Fruit fly (Drosophila melanogaster) whole organism, embryonic: ENCODE data around the gene CG15473.

Experiments
- Ada2b ChIP-seq: fragments of 200-800 bp; sonication (Bioruptor generic); IDR thresholded peaks from 2 replicates; pipeline ENCODE4 v1.3.6; 2022; ENCODE audit warnings: missing biosample characterization, missing genetic modification characterization
- CG14860 ChIP-seq: fragments of 200-800 bp; sonication (Bioruptor generic); IDR thresholded peaks from 3 replicates; pipeline ENCODE4 v1.3.6; 2022; ENCODE audit warnings: missing biosample characterization, missing genetic modification characterization; ENCODE audit not compliant: partially characterized antibody
- CG15073 ChIP-seq: fragments of 200-800 bp; sonication (Bioruptor generic); optimal IDR thresholded peaks from 2 replicates; lab custom pipeline; 2016; ENCODE audit warnings: missing biosample characterization, missing genetic modification characterization
- CG15269 ChIP-seq: fragments of 200-800 bp; sonication (Bioruptor generic); optimal IDR thresholded peaks from 2 replicates; lab custom pipeline; 2018; ENCODE audit warnings: missing biosample characterization, mild to moderate bottlenecking, missing genetic modification characterization, moderate library complexity
- CG15696 ChIP-seq: fragments of 200-800 bp; sonication (Bioruptor generic); optimal IDR thresholded peaks from 2 replicates; lab custom pipeline; 2019; ENCODE audit warnings: missing biosample characterization, mild to moderate bottlenecking, missing genetic modification characterization, moderate library complexity
- CG17568 ChIP-seq: fragments of 200-800 bp; sonication (Bioruptor generic); optimal IDR thresholded peaks from 2 replicates; lab custom pipeline; 2018; ENCODE audit warnings: missing biosample characterization, mild to moderate bottlenecking, missing genetic modification characterization, moderate library complexity
- CG18011 ChIP-seq: fragments of 200-800 bp; sonication (Bioruptor generic); optimal IDR thresholded peaks from 2 replicates; lab custom pipeline; 2017; ENCODE audit warnings: missing biosample characterization, missing genetic modification characterization, mild to moderate bottlenecking, moderate library complexity, missing genotype
- CG2116 ChIP-seq: fragments of 200-800 bp; sonication (Bioruptor generic); optimal IDR thresholded peaks from 3 replicates; lab custom pipeline; 2018; ENCODE audit warnings: missing biosample characterization, mild to moderate bottlenecking, missing genetic modification characterization
- CG2199 ChIP-seq: fragments of 200-800 bp; sonication (Bioruptor generic); IDR thresholded peaks from 3 replicates; pipeline ENCODE4 v1.3.6; 2022; ENCODE audit warnings: missing biosample characterization, missing genetic modification characterization
- CG5180 ChIP-seq: fragments of 200-800 bp; sonication (Bioruptor generic); optimal IDR thresholded peaks from 3 replicates; lab custom pipeline; 2017; ENCODE audit warnings: missing biosample characterization, missing genetic modification characterization, mild to moderate bottlenecking, moderate library complexity, missing genetic modification reagents
- CG5953 ChIP-seq: fragments of 200-800 bp; sonication (Bioruptor generic); IDR thresholded peaks from 2 replicates; pipeline ENCODE4 v1.3.6; 2022; ENCODE audit warnings: missing biosample characterization, missing genetic modification characterization
- CG7928 ChIP-seq: fragments of 200-800 bp; sonication (Bioruptor generic); optimal IDR thresholded peaks from 2 replicates; lab custom pipeline; 2017; ENCODE audit warnings: missing biosample characterization, mild to moderate bottlenecking, missing genetic modification characterization
- CG7987 ChIP-seq: fragments of 200-800 bp; sonication (Bioruptor generic); optimal IDR thresholded peaks from 2 replicates; lab custom pipeline; 2018; ENCODE audit warnings: missing biosample characterization, mild to moderate bottlenecking, missing genetic modification characterization, moderate library complexity
- D ChIP-seq, 2 experiments: fragments of 200-800 bp in 1 of 2; fragments of >200 bp in 1 of 2; sonication (Bioruptor generic) in 1 of 2; optimal IDR thresholded peaks; 2 replicates in 1 of 2; 3 replicates in 1 of 2; lab custom pipeline; 2017; ENCODE audit warnings: mild to moderate bottlenecking in 1 of 2, missing biosample characterization in 1 of 2, missing genetic modification characterization in 1 of 2, missing genetic modification reagents in 1 of 2
- Dad ChIP-seq: fragments of 200-800 bp; sonication (Bioruptor generic); optimal IDR thresholded peaks from 3 replicates; lab custom pipeline; 2016; ENCODE audit warnings: missing biosample characterization, missing genetic modification characterization
- Ets65A ChIP-seq: fragments of 200-800 bp; sonication (Bioruptor generic); peaks from one replicate; lab custom pipeline; 2016; ENCODE audit warnings: missing biosample characterization, missing genetic modification characterization
- H2.0 ChIP-seq: fragments of 200-800 bp; sonication (Bioruptor generic); IDR thresholded peaks from 2 replicates; pipeline ENCODE4 v1.3.6; 2022; ENCODE audit warnings: missing biosample characterization, missing genetic modification characterization
- HLH3B ChIP-seq: fragments of 200-800 bp; sonication (Bioruptor generic); IDR thresholded peaks from 2 replicates; pipeline ENCODE4 v1.3.6; 2022; ENCODE audit warnings: missing biosample characterization, missing genetic modification characterization
- HLH4C ChIP-seq: fragments of 200-800 bp; sonication (Bioruptor generic); IDR thresholded peaks from 3 replicates; pipeline ENCODE4 v1.3.6; 2022; ENCODE audit warnings: missing biosample characterization, missing genetic modification characterization; ENCODE audit not compliant: partially characterized antibody
- Hey ChIP-seq: fragments of 200-800 bp; sonication (Bioruptor generic); optimal IDR thresholded peaks from 3 replicates; lab custom pipeline; 2018; ENCODE audit warnings: missing biosample characterization, mild to moderate bottlenecking, missing genetic modification characterization
- Hr78 ChIP-seq, 2 experiments: fragments of 200-800 bp in 1 of 2; fragments of >200 bp in 1 of 2; sonication (Bioruptor generic) in 1 of 2; optimal IDR thresholded peaks; 2 replicates each; lab custom pipeline; 2017 to 2019; ENCODE audit warnings: missing biosample characterization in 2 of 2, missing genetic modification characterization in 2 of 2, mild to moderate bottlenecking in 1 of 2, moderate library complexity in 1 of 2
- Lim3 ChIP-seq: fragments of 200-800 bp; sonication (Bioruptor generic); IDR thresholded peaks from 2 replicates; pipeline ENCODE4 v1.3.6; 2022; ENCODE audit warnings: missing biosample characterization, missing genetic modification characterization
- MBD-R2 ChIP-seq: fragments of 200-800 bp; sonication (Bioruptor generic); IDR thresholded peaks from 2 replicates; pipeline ENCODE4 v1.3.6; 2022; ENCODE audit warnings: missing biosample characterization, missing genetic modification characterization
- Nf-YC ChIP-seq: fragments of 200-800 bp; optimal IDR thresholded peaks from 3 replicates; lab custom pipeline; 2019; ENCODE audit warnings: missing biosample characterization, mild to moderate bottlenecking, missing genetic modification characterization, moderate library complexity
- Oli ChIP-seq: fragments of 200-800 bp; sonication (Bioruptor generic); optimal IDR thresholded peaks from 2 replicates; lab custom pipeline; 2018; ENCODE audit warnings: missing biosample characterization, mild to moderate bottlenecking, missing genetic modification characterization, moderate library complexity
- Scr ChIP-seq: fragments of 200-800 bp; sonication (Bioruptor generic); IDR thresholded peaks from 2 replicates; pipeline ENCODE4 v1.3.6; 2022; ENCODE audit warnings: missing biosample characterization, missing genetic modification characterization; ENCODE audit not compliant: partially characterized antibody
- ase ChIP-seq: fragments of 200-800 bp; sonication (Bioruptor generic); IDR thresholded peaks from 3 replicates; pipeline ENCODE4 v1.3.6; 2022; ENCODE audit warnings: missing biosample characterization, missing genetic modification characterization
- ash1 ChIP-seq: fragments of 200-800 bp; sonication (Bioruptor generic); optimal IDR thresholded peaks from 2 replicates; lab custom pipeline; 2018; ENCODE audit warnings: missing biosample characterization, mild to moderate bottlenecking, missing genetic modification characterization
- chinmo ChIP-seq: fragments of 200-800 bp; sonication (Bioruptor generic); IDR thresholded peaks from 4 replicates; pipeline ENCODE4 v1.3.6; 2022; ENCODE audit warnings: missing biosample characterization, missing genetic modification characterization; ENCODE audit not compliant: partially characterized antibody
- chn ChIP-seq: fragments of 200-800 bp; sonication (Bioruptor generic); optimal IDR thresholded peaks from 2 replicates; lab custom pipeline; 2016; ENCODE audit warnings: missing biosample characterization, missing genetic modification characterization
- crc ChIP-seq: fragments of 200-800 bp; sonication (Bioruptor generic); optimal IDR thresholded peaks from 2 replicates; lab custom pipeline; 2016; ENCODE audit warnings: missing biosample characterization, missing genetic modification characterization
- crol ChIP-seq: fragments of 200-800 bp; sonication (Bioruptor generic); IDR thresholded peaks from 2 replicates; pipeline ENCODE4 v1.3.6; 2022; ENCODE audit warnings: missing biosample characterization, missing genetic modification characterization
- dimm ChIP-seq: fragments of 200-800 bp; sonication (Bioruptor generic); IDR thresholded peaks from 2 replicates; pipeline ENCODE4 v1.3.6; 2022; ENCODE audit warnings: missing biosample characterization, missing genetic modification characterization
- ewg ChIP-seq: fragments of 200-800 bp; sonication (Bioruptor generic); optimal IDR thresholded peaks from 3 replicates; lab custom pipeline; 2017; ENCODE audit warnings: mild to moderate bottlenecking, missing biosample characterization, missing genetic modification reagents, missing genetic modification characterization
- eyg ChIP-seq: fragments of 200-800 bp; sonication (Bioruptor generic); optimal IDR thresholded peaks from 3 replicates; lab custom pipeline; 2016; ENCODE audit warnings: missing biosample characterization, missing genetic modification characterization
- jumu ChIP-seq: fragments of 200-800 bp; sonication (Bioruptor generic); optimal IDR thresholded peaks from 3 replicates; lab custom pipeline; 2016; ENCODE audit warnings: missing biosample characterization, missing genetic modification characterization
- kni ChIP-seq: fragments of 200-800 bp; sonication (Bioruptor generic); optimal IDR thresholded peaks from 3 replicates; lab custom pipeline; 2017; ENCODE audit warnings: mild to moderate bottlenecking, missing biosample characterization, missing genetic modification reagents, missing genetic modification characterization
- lilli ChIP-seq: fragments of 200-800 bp; sonication (Bioruptor generic); optimal IDR thresholded peaks from 3 replicates; lab custom pipeline; 2016; ENCODE audit warnings: missing biosample characterization, missing genetic modification characterization
- mam ChIP-seq: fragments of 200-800 bp; sonication (Bioruptor generic); optimal IDR thresholded peaks from 3 replicates; lab custom pipeline; 2016; ENCODE audit warnings: missing biosample characterization, missing genetic modification characterization
- onecut ChIP-seq: fragments of 200-800 bp; sonication (Bioruptor generic); IDR thresholded peaks from 2 replicates; pipeline ENCODE4 v1.3.6; 2022; ENCODE audit warnings: missing biosample characterization, missing genetic modification characterization
- p53 ChIP-seq: fragments of 200-800 bp; sonication (Bioruptor generic); optimal IDR thresholded peaks from 2 replicates; lab custom pipeline; 2016; ENCODE audit warnings: missing biosample characterization, missing genetic modification characterization
- ranshi ChIP-seq: fragments of 200-800 bp; sonication (Bioruptor generic); IDR thresholded peaks from 2 replicates; pipeline ENCODE4 v1.3.6; 2022; ENCODE audit warnings: missing biosample characterization, missing genetic modification characterization
- run ChIP-seq: fragments of 200-800 bp; sonication (Bioruptor generic); optimal IDR thresholded peaks from 3 replicates; lab custom pipeline; 2018; ENCODE audit warnings: missing biosample characterization, mild to moderate bottlenecking, missing genetic modification characterization
- sna ChIP-seq: fragments of 200-800 bp; sonication (Bioruptor generic); IDR thresholded peaks from 2 replicates; pipeline ENCODE4 v1.3.6; 2022; ENCODE audit warnings: missing biosample characterization, missing genetic modification characterization; ENCODE audit not compliant: partially characterized antibody
- ssp ChIP-seq: fragments of 200-800 bp; sonication (Bioruptor generic); IDR thresholded peaks from 2 replicates; pipeline ENCODE4 v1.3.6; 2022; ENCODE audit warnings: missing biosample characterization, missing genetic modification characterization
- stwl ChIP-seq: fragments of 200-800 bp; sonication (Bioruptor generic); optimal IDR thresholded peaks from 3 replicates; lab custom pipeline; 2018; ENCODE audit warnings: missing biosample characterization, mild to moderate bottlenecking, missing genetic modification characterization, moderate library complexity
- twi ChIP-seq: fragments of 200-800 bp; optimal IDR thresholded peaks from 2 replicates; lab custom pipeline; 2019; ENCODE audit warnings: missing biosample characterization, mild to moderate bottlenecking, missing genetic modification characterization, moderate library complexity
- unc-4 ChIP-seq: fragments of 200-800 bp; sonication (Bioruptor generic); IDR thresholded peaks from 2 replicates; pipeline ENCODE4 v1.3.6; 2022; ENCODE audit warnings: missing biosample characterization, missing genetic modification characterization; ENCODE audit not compliant: partially characterized antibody
- unpg ChIP-seq: fragments of 200-800 bp; sonication (Bioruptor generic); optimal IDR thresholded peaks from 3 replicates; lab custom pipeline; 2018; ENCODE audit warnings: missing biosample characterization, mild to moderate bottlenecking, missing genetic modification characterization, moderate library complexity
- vfl ChIP-seq: fragments of 200-800 bp; sonication (Bioruptor generic); optimal IDR thresholded peaks from 2 replicates; lab custom pipeline; 2016; ENCODE audit warnings: missing biosample characterization, missing genetic modification characterization

Gene CG15473

DNA sequence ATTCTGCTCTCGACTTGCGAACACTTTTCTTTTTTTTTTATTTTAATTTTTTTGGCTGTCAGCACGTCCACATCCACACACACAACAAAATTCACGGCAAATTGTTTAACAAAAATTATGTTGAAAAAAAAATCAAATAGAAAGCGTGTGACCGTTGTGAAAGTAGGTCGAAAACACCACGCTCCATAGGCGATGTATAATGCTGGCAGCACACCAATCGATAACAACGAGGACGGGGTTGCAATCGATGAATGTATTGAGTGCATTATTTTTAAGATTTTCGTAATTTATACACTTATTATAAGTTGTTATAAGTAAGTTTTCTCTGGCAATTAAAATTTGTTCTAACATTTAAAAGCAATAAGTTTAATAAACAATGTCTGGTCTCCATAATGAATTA, 32.4 kb upstream of the CG15473 start, which contains the start of gene Pp2C1 (continued):
- TF ChIP-seq HLH4C (GFP tag; lab: Robert Waterston, UW) (peak; percentile 41; the same call in 1 of the 3 replicates), Hey (tag; lab: Kevin White, UChicago) (no peak), crc (GFP tag; lab: Kevin White, UChicago) (no peak), MBD-R2 (GFP tag; lab: Robert Waterston, UW) (no peak), onecut (GFP tag; lab: Robert Waterston, UW) (no peak), Scr (GFP tag; lab: Robert Waterston, UW) (peak; percentile 77), chn (no peak), CG5953 (GFP tag; lab: Robert Waterston, UW) (no peak), Dad (no peak), CG5180 (GFP tag; lab: Kevin White, UChicago) (no peak), ewg (no peak), H2.0 (GFP tag; lab: Robert Waterston, UW) (no peak), jumu (no peak), stwl (tag; lab: Kevin White, UChicago) (peak; percentile 79), twi (tag; lab: Kevin White, UChicago) (no peak), kni (no peak), p53 (GFP tag; lab: Kevin White, UChicago) (no peak), D (optimal IDR thresholded peaks at IDR 0.05; lab: Kevin White, UChicago) (no peak), D (GFP tag; optimal IDR thresholded peaks at IDR 0.05; lab: Kevin White, UChicago) (no peak), ranshi (GFP tag; lab: Robert Waterston, UW) (no peak), CG2199 (no peak), Ets65A (GFP tag; lab: Kevin White, UChicago) (no peak), Oli (no peak), eyg (GFP tag; lab: Kevin White, UChicago) (no peak), lilli (no peak), unc-4 (GFP tag; lab: Robert Waterston, UW) (peak; percentile 72), CG18011 (GFP tag; lab: Kevin White, UChicago) (no peak), CG2116 (peak; percentile 95), chinmo (peak; percentile 67; the same call in 1 of the 4 replicates), crol (no peak), CG7987 (GFP tag; lab: Kevin White, UChicago) (no peak), HLH3B (GFP tag; lab: Robert Waterston, UW) (no peak), CG15269 (tag; lab: Kevin White, UChicago) (no peak), ase (GFP tag; lab: Robert Waterston, UW) (no peak), Nf-YC (no peak), CG17568 (GFP tag; lab: Kevin White, UChicago) (no peak), ash1 (GFP tag; lab: Kevin White, UChicago) (no peak), Lim3 (GFP tag; lab: Robert Waterston, UW) (no peak), run (tag; lab: Kevin White, UChicago) (no peak), CG7928 (GFP tag; lab: Kevin White, UChicago) (no peak), dimm (GFP tag; lab: Robert Waterston, UW) (no peak), CG15073 (GFP tag; lab: Kevin White, UChicago) (no peak), CG15696 (no peak), ssp (GFP tag; lab: Robert Waterston, UW) (0 out of 2 replicates have a peak, but pooled peaks have one; percentile 18), vfl (no peak), sna (GFP tag; lab: Robert Waterston, UW) (peak; percentile 64; the same call in 1 of the 2 replicates), CG14860 (peak; percentile 69), unpg (no peak), Hr78 (GFP tag; optimal IDR thresholded peaks at IDR 0.05; lab: Kevin White, UChicago) (no peak), Ada2b (GFP tag; lab: Robert Waterston, UW) (no peak), mam (no peak)
